Worm (Caenorhabditis elegans): Measurements from ENCODE around the gene scl-15.

The scl-15 gene

ce11 chrII:3250195-3250594 is 34.3 kb downstream of the scl-15 start:
- no peak for TF ChIP-seq mbf-1 (tag; optimal IDR thresholded peaks at IDR 0.05)
- no peak for TF ChIP-seq ztf-4 (tag; optimal IDR thresholded peaks at IDR 0.05)
- TF ChIP-seq ceh-16 (tag; optimal IDR thresholded peaks at IDR 0.05), result no peak
- no peak for TF ChIP-seq skn-1 (tag; optimal IDR thresholded peaks at IDR 0.05)
- no peak for TF ChIP-seq blmp-1 (tag; optimal IDR thresholded peaks at IDR 0.05; ENCODE audit: insufficient read depth)
- no peak for TF ChIP-seq C34F6.9 (tag; optimal IDR thresholded peaks at IDR 0.05)
- TF ChIP-seq fos-1 (tag; optimal IDR thresholded peaks at IDR 0.05), result no peak
- TF ChIP-seq lin-11 (tag; optimal IDR thresholded peaks at IDR 0.05), result no peak
- no peak for TF ChIP-seq nhr-12 (tag; optimal IDR thresholded peaks at IDR 0.05)
- TF ChIP-seq nhr-25 (tag; optimal IDR thresholded peaks at IDR 0.05), result no peak
- no peak for TF ChIP-seq unc-39 (tag; optimal IDR thresholded peaks at IDR 0.05)
- TF ChIP-seq unc-55 (GFP tag; optimal IDR thresholded peaks at IDR 0.05), result no peak
- no peak for TF ChIP-seq sma-3 (GFP tag; optimal IDR thresholded peaks at IDR 0.05)
- no peak for TF ChIP-seq peb-1 (tag; optimal IDR thresholded peaks at IDR 0.05)
- no peak for TF ChIP-seq ztf-1 (GFP tag; conservative IDR thresholded peaks at IDR 0.05)
- no peak for TF ChIP-seq aly-2 (tag; optimal IDR thresholded peaks at IDR 0.05)

ce11 chrII:3249406-3249805 is 35.1 kb downstream of the scl-15 start, which contains the start of gene clec-124:
Gene clec-124 (plus strand): TSS chrII:3249706.
- TF ChIP-seq nhr-23 (tag; optimal IDR thresholded peaks at IDR 0.05) (no peak), ztf-4 (tag; optimal IDR thresholded peaks at IDR 0.05) (no peak), unc-55 (GFP tag; optimal IDR thresholded peaks at IDR 0.05) (no peak), aly-2 (tag; optimal IDR thresholded peaks at IDR 0.05) (no peak), ama-1 (optimal IDR thresholded peaks at IDR 0.05) (no peak), nhr-21 (tag; optimal IDR thresholded peaks at IDR 0.05) (no peak), C34F6.9 (tag; optimal IDR thresholded peaks at IDR 0.05) (no peak), F13H6.1 (tag; optimal IDR thresholded peaks at IDR 0.05) (no peak), snpc-4 (tag; optimal IDR thresholded peaks at IDR 0.05) (no peak), nhr-77 (tag; optimal IDR thresholded peaks at IDR 0.05) (no peak), dmd-4 (tag; optimal IDR thresholded peaks at IDR 0.05) (no peak), elt-3 (tag; optimal IDR thresholded peaks at IDR 0.05) (no peak), alr-1 (tag; optimal IDR thresholded peaks at IDR 0.05) (no peak), ztf-1 (GFP tag; conservative IDR thresholded peaks at IDR 0.05) (no peak), zag-1 (tag; optimal IDR thresholded peaks at IDR 0.05) (no peak)

- TF ChIP-seq fos-1 (tag; optimal IDR thresholded peaks at IDR 0.05), result no peak
- TF ChIP-seq gmeb-1 (tag; optimal IDR thresholded peaks at IDR 0.05), result no peak
- no peak for TF ChIP-seq zag-1 (tag; optimal IDR thresholded peaks at IDR 0.05)
- no peak for TF ChIP-seq dmd-4 (tag; optimal IDR thresholded peaks at IDR 0.05)
- TF ChIP-seq ZK546.5 (tag; optimal IDR thresholded peaks at IDR 0.05), result no peak
Observed at ce11 chrII:3248043-3248718, 36.3 kb downstream of the scl-15 start, which contains the start of the genes fbxc-50 and C17F4.2. Gene fbxc-50 (minus strand): TSS chrII:3248123. Gene C17F4.2 (plus strand): TSS chrII:3248668.

ce11 chrII:3247556-3247955 is 36.9 kb downstream of the scl-15 start:
- TF ChIP-seq nhr-25 (tag; optimal IDR thresholded peaks at IDR 0.05) (no peak), nhr-77 (tag; optimal IDR thresholded peaks at IDR 0.05) (no peak), elt-1 (tag; optimal IDR thresholded peaks at IDR 0.05) (no peak), ZK546.5 (tag; optimal IDR thresholded peaks at IDR 0.05) (no peak), F13H6.1 (tag; optimal IDR thresholded peaks at IDR 0.05) (no peak), ama-1 (optimal IDR thresholded peaks at IDR 0.05) (no peak), lin-11 (tag; optimal IDR thresholded peaks at IDR 0.05) (no peak), egl-27 (tag; optimal IDR thresholded peaks at IDR 0.05) (no peak), fos-1 (tag; optimal IDR thresholded peaks at IDR 0.05) (no peak), C34F6.9 (tag; optimal IDR thresholded peaks at IDR 0.05) (no peak), sma-3 (GFP tag; optimal IDR thresholded peaks at IDR 0.05) (no peak), nhr-129 (tag; optimal IDR thresholded peaks at IDR 0.05) (no peak), skn-1 (tag; optimal IDR thresholded peaks at IDR 0.05) (no peak), ztf-4 (tag; optimal IDR thresholded peaks at IDR 0.05) (no peak), mdl-1 (tag; optimal IDR thresholded peaks at IDR 0.05) (no peak), unc-62 (GFP tag; optimal IDR thresholded peaks at IDR 0.05) (no peak), unc-39 (tag; optimal IDR thresholded peaks at IDR 0.05) (no peak), aly-2 (tag; optimal IDR thresholded peaks at IDR 0.05) (no peak)

ce11 chrII:3245836-3246235 is 38.6 kb downstream of the scl-15 start, which contains the start of gene C17F4.7:
Gene C17F4.7 (minus strand): TSS chrII:3246015.
- TF ChIP-seq elt-1 (tag; optimal IDR thresholded peaks at IDR 0.05) (no peak), fos-1 (tag; optimal IDR thresholded peaks at IDR 0.05) (peak; percentile 69), sma-9 (GFP tag; optimal IDR thresholded peaks at IDR 0.05) (peak; percentile 52), sma-9 (tag; optimal IDR thresholded peaks at IDR 0.05) (no peak), Y55F3AM.14 (GFP tag; optimal IDR thresholded peaks at IDR 0.05) (no peak), sma-3 (GFP tag; optimal IDR thresholded peaks at IDR 0.05) (peak; percentile 9), nhr-23 (tag; optimal IDR thresholded peaks at IDR 0.05) (no peak), sem-4 (tag; optimal IDR thresholded peaks at IDR 0.05) (no peak), crh-2 (tag; optimal IDR thresholded peaks at IDR 0.05) (peak; percentile 87), F13H6.1 (tag; optimal IDR thresholded peaks at IDR 0.05) (peak; percentile 2), gmeb-1 (tag; optimal IDR thresholded peaks at IDR 0.05) (peak; percentile 29), ztf-11 (tag; optimal IDR thresholded peaks at IDR 0.05) (no peak)
